Worm (Caenorhabditis elegans) whole organism, L2 larva: ENCODE data around the gene R01H2.7.

Experiments used
- F13H6.1 ChIP-seq: sonication (generic microtip); optimal IDR thresholded peaks from 2 replicates; lab custom pipeline; 2016; ENCODE audit warnings: missing genetic modification characterization, missing compliant biosample characterization
- Y55F3AM.14 ChIP-seq: fragments of 200-800 bp; sonication (Bioruptor generic); optimal IDR thresholded peaks from 2 replicates; lab custom pipeline; 2018; ENCODE audit warnings: mild to moderate bottlenecking, missing genetic modification characterization, missing compliant biosample characterization
- ZK546.5 ChIP-seq: sonication (generic microtip); optimal IDR thresholded peaks from 2 replicates; lab custom pipeline; 2017; ENCODE audit warnings: missing biosample characterization, missing genetic modification characterization
- alr-1 ChIP-seq: fragments of 150-350 bp; optimal IDR thresholded peaks from 2 replicates; lab custom pipeline; 2014; ENCODE audit warnings: missing biosample characterization, missing genetic modification characterization
- blmp-1 ChIP-seq: sonication (generic microtip); optimal IDR thresholded peaks from 2 replicates; lab custom pipeline; 2017; ENCODE audit warnings: missing genetic modification characterization, mild to moderate bottlenecking, missing compliant biosample characterization, antibody characterized with exemption, moderate library complexity; ENCODE audit not compliant: insufficient read depth
- ceh-16 ChIP-seq: fragments of 150-350 bp; optimal IDR thresholded peaks from 2 replicates; lab custom pipeline; 2014; ENCODE audit warnings: missing biosample characterization, missing genetic modification characterization
- ceh-82 ChIP-seq: fragments of 150-350 bp; optimal IDR thresholded peaks from 2 replicates; lab custom pipeline; 2014; ENCODE audit warnings: missing biosample characterization, missing genetic modification characterization
- elt-1 ChIP-seq: fragments of 150-350 bp; optimal IDR thresholded peaks from 2 replicates; lab custom pipeline; 2014; ENCODE audit warnings: missing biosample characterization, missing genetic modification characterization
- fos-1 ChIP-seq: fragments of 150-350 bp; optimal IDR thresholded peaks from 2 replicates; lab custom pipeline; 2014; ENCODE audit warnings: missing biosample characterization, missing genetic modification characterization
- gmeb-1 ChIP-seq: fragments of 150-350 bp; optimal IDR thresholded peaks from 2 replicates; lab custom pipeline; 2014; ENCODE audit warnings: missing biosample characterization, missing genetic modification characterization
- lin-39 ChIP-seq: fragments of 150-350 bp; optimal IDR thresholded peaks from 2 replicates; lab custom pipeline; 2014; ENCODE audit warnings: missing biosample characterization, missing genetic modification reagents, missing genetic modification characterization
- mab-5 ChIP-seq: fragments of 150-350 bp; optimal IDR thresholded peaks from 2 replicates; lab custom pipeline; 2014; ENCODE audit warnings: missing biosample characterization, missing genetic modification characterization
- mbf-1 ChIP-seq: sonication (generic microtip); optimal IDR thresholded peaks from 2 replicates; lab custom pipeline; 2017; ENCODE audit warnings: missing biosample characterization, missing genetic modification characterization
- mdl-1 ChIP-seq, 2 experiments: fragments of 150-350 bp in 1 of 2; sonication (generic microtip) in 1 of 2; optimal IDR thresholded peaks; 2 replicates each; lab custom pipeline; 2017; ENCODE audit warnings: missing biosample characterization in 2 of 2, missing genetic modification characterization in 2 of 2
- nhr-10 ChIP-seq: sonication (generic microtip); optimal IDR thresholded peaks from 2 replicates; lab custom pipeline; 2017; ENCODE audit warnings: missing biosample characterization, missing genetic modification characterization
- nhr-11 ChIP-seq: fragments of 150-350 bp; optimal IDR thresholded peaks from 2 replicates; lab custom pipeline; 2014; ENCODE audit warnings: missing biosample characterization, missing genetic modification characterization
- nhr-21 ChIP-seq: fragments of 150-350 bp; optimal IDR thresholded peaks from 2 replicates; lab custom pipeline; 2014; ENCODE audit warnings: missing biosample characterization, missing genetic modification characterization
- nhr-23 ChIP-seq: fragments of 150-350 bp; optimal IDR thresholded peaks from 2 replicates; lab custom pipeline; 2014; ENCODE audit warnings: missing biosample characterization, missing genetic modification reagents, missing genetic modification characterization
- nhr-237 ChIP-seq: fragments of 150-350 bp; optimal IDR thresholded peaks from 2 replicates; lab custom pipeline; 2014; ENCODE audit warnings: missing biosample characterization, missing genetic modification characterization
- nhr-25 ChIP-seq: fragments of 150-350 bp; sonication (generic microtip); optimal IDR thresholded peaks from 3 replicates; lab custom pipeline; 2014; ENCODE audit warnings: missing biosample characterization, missing genetic modification characterization
- nhr-77 ChIP-seq: fragments of 150-350 bp; optimal IDR thresholded peaks from 2 replicates; lab custom pipeline; 2014; ENCODE audit warnings: missing biosample characterization, missing genetic modification characterization
- sem-4 ChIP-seq: fragments of 150-350 bp; optimal IDR thresholded peaks from 2 replicates; lab custom pipeline; 2014; ENCODE audit warnings: missing biosample characterization, missing genetic modification reagents, missing genetic modification characterization
- skn-1 ChIP-seq: sonication (generic microtip); optimal IDR thresholded peaks from 2 replicates; lab custom pipeline; 2017; ENCODE audit warnings: missing biosample characterization, missing genetic modification characterization
- sma-3 ChIP-seq: sonication (generic microtip); optimal IDR thresholded peaks from 2 replicates; lab custom pipeline; 2016; ENCODE audit warnings: missing genetic modification reagents, missing genetic modification characterization, missing compliant biosample characterization
- sma-9 ChIP-seq, 2 experiments: fragments of 150-350 bp in 1 of 2; sonication (generic microtip) in 1 of 2; optimal IDR thresholded peaks; 2 replicates each; lab custom pipeline; 2014 to 2016; ENCODE audit warnings: missing genetic modification characterization in 2 of 2, mild to moderate bottlenecking in 1 of 2, missing biosample characterization in 1 of 2, missing compliant biosample characterization in 1 of 2, missing genetic modification reagents in 1 of 2, moderate library complexity in 1 of 2
- snpc-4 ChIP-seq: fragments of 150-350 bp; optimal IDR thresholded peaks from 2 replicates; lab custom pipeline; 2014; ENCODE audit warnings: missing biosample characterization, missing genetic modification characterization
- unc-39 ChIP-seq: fragments of 150-350 bp; optimal IDR thresholded peaks from 2 replicates; lab custom pipeline; 2014; ENCODE audit warnings: missing biosample characterization, missing genetic modification characterization
- unc-55 ChIP-seq: fragments of 150-350 bp; sonication (generic microtip); optimal IDR thresholded peaks from 3 replicates; lab custom pipeline; 2014; ENCODE audit warnings: missing biosample characterization, missing genetic modification reagents, missing genetic modification characterization
- unc-62 ChIP-seq: fragments of 150-350 bp; optimal IDR thresholded peaks from 2 replicates; lab custom pipeline; 2014; ENCODE audit warnings: missing biosample characterization, missing genetic modification reagents, missing genetic modification characterization
- zag-1 ChIP-seq: fragments of 150-350 bp; optimal IDR thresholded peaks from 2 replicates; lab custom pipeline; 2014; ENCODE audit warnings: missing biosample characterization, missing genetic modification characterization
- ztf-11 ChIP-seq: sonication (generic microtip); optimal IDR thresholded peaks from 2 replicates; lab custom pipeline; 2017; ENCODE audit warnings: missing biosample characterization, missing genetic modification characterization
- ztf-4 ChIP-seq: fragments of 150-350 bp; optimal IDR thresholded peaks from 2 replicates; lab custom pipeline; 2014; ENCODE audit warnings: missing biosample characterization, missing genetic modification characterization

The R01H2.7 gene

ce11 chrIII:7013764-7014163 is 31.8 kb downstream of the R01H2.7 start:
- TF ChIP-seq elt-1 (tag; lab: Kevin White, UChicago) (no peak), unc-62 (GFP tag; lab: Kevin White, UChicago) (no peak), zag-1 (tag; lab: Kevin White, UChicago) (no peak), ztf-11 (tag; lab: Kevin White, UChicago) (no peak), mab-5 (tag; lab: Kevin White, UChicago) (no peak), nhr-77 (tag; lab: Kevin White, UChicago) (no peak), ceh-82 (no peak), nhr-23 (tag; lab: Kevin White, UChicago) (no peak), mdl-1 (tag; optimal IDR thresholded peaks at IDR 0.05; lab: Kevin White, UChicago) (no peak)
- TF ChIP-seq, all 48 proteins: peak for 0

- TF ChIP-seq nhr-23 (tag; lab: Kevin White, UChicago), result no peak
- no peak for TF ChIP-seq snpc-4 (tag; lab: Kevin White, UChicago)
- TF ChIP-seq sem-4, result no peak
- no peak for TF ChIP-seq ztf-4 (tag; lab: Kevin White, UChicago)
- TF ChIP-seq mab-5 (tag; lab: Kevin White, UChicago), result no peak
- no peak for TF ChIP-seq gmeb-1 (tag; lab: Kevin White, UChicago)
- TF ChIP-seq sma-3, result no peak
- TF ChIP-seq fos-1, result no peak
- TF ChIP-seq nhr-77 (tag; lab: Kevin White, UChicago), result no peak
- no peak for TF ChIP-seq Y55F3AM.14
- TF ChIP-seq nhr-237 (tag; lab: Kevin White, UChicago), result no peak
- no peak for TF ChIP-seq unc-55
- no peak for TF ChIP-seq nhr-10 (tag; lab: Kevin White, UChicago)
- no peak for TF ChIP-seq lin-39 (tag; lab: Kevin White, UChicago)
- no peak for TF ChIP-seq skn-1 (tag; lab: Kevin White, UChicago)
- TF ChIP-seq unc-39, result no peak
- TF ChIP-seq alr-1 (tag; lab: Kevin White, UChicago), result no peak
Observed at ce11 chrIII:7012060-7012459, 33.5 kb downstream of the R01H2.7 start.

ce11 chrIII:7008836-7009235 is 36.7 kb downstream of the R01H2.7 start, which contains the start of gene lgc-38:
Gene lgc-38 (plus strand): TSS chrIII:7009136.
- no peak for TF ChIP-seq nhr-25 (tag; lab: Kevin White, UChicago)
- TF ChIP-seq elt-1 (tag; lab: Kevin White, UChicago), result no peak
- TF ChIP-seq ztf-4 (tag; lab: Kevin White, UChicago), result no peak
- no peak for TF ChIP-seq ceh-82
- TF ChIP-seq ceh-16 (tag; lab: Kevin White, UChicago), result no peak
- no peak for TF ChIP-seq ZK546.5
- no peak for TF ChIP-seq nhr-11 (tag; lab: Kevin White, UChicago)

ce11 chrIII:7005350-7005749 is 40.2 kb downstream of the R01H2.7 start, which contains the start of gene C06E8.5:
Gene C06E8.5 (minus strand): TSS chrIII:7005450.
- TF ChIP-seq sem-4 (no peak), nhr-25 (tag; lab: Kevin White, UChicago) (peak; percentile 23)

ce11 chrIII:7002143-7002542 is 43.4 kb downstream of the R01H2.7 start:
- no peak for TF ChIP-seq sma-3
- no peak for TF ChIP-seq ceh-16 (tag; lab: Kevin White, UChicago)
- TF ChIP-seq nhr-23 (tag; lab: Kevin White, UChicago), result no peak
- no peak for TF ChIP-seq gmeb-1 (tag; lab: Kevin White, UChicago)

- TF ChIP-seq sma-9 (GFP tag; optimal IDR thresholded peaks at IDR 0.05; lab: Kevin White, UChicago), result peak; percentile 32
- TF ChIP-seq sma-9 (tag; optimal IDR thresholded peaks at IDR 0.05; lab: Kevin White, UChicago), result no peak
- peak; percentile 42 for TF ChIP-seq nhr-21 (tag; lab: Kevin White, UChicago)
- TF ChIP-seq nhr-25 (tag; lab: Kevin White, UChicago), result no peak
Observed at ce11 chrIII:6993179-6993578, 52.4 kb downstream of the R01H2.7 start.

- TF ChIP-seq nhr-237 (tag; lab: Kevin White, UChicago) (no peak), ceh-82 (no peak), unc-62 (GFP tag; lab: Kevin White, UChicago) (no peak), fos-1 (peak; percentile 52), ZK546.5 (no peak), blmp-1 (tag; lab: Kevin White, UChicago) (no peak), mab-5 (tag; lab: Kevin White, UChicago) (no peak), F13H6.1 (tag; lab: Kevin White, UChicago) (peak; percentile 42), mbf-1 (tag; lab: Kevin White, UChicago) (no peak), ztf-4 (tag; lab: Kevin White, UChicago) (no peak)
Observed at ce11 chrIII:6992496-6992895, 53.0 kb downstream of the R01H2.7 start.
